Fruit fly (Drosophila melanogaster): ENCODE measurements around the gene eIF3g1.

Gene eIF3g1

dm6 chrX:2647472-2647883 lies 37.3 kb upstream of the eIF3g1 start (continued):
- peak in 1 of 3 experiments; percentile 26 for TF ChIP-seq lola (GFP tag; optimal IDR thresholded peaks at IDR 0.05)
- peak; percentile 54 for TF ChIP-seq ATbp (GFP tag; optimal IDR thresholded peaks at IDR 0.05)
- TF ChIP-seq jing (GFP tag; optimal IDR thresholded peaks at IDR 0.05) = peak; percentile 25
- TF ChIP-seq CG11085 (GFP tag; IDR thresholded peaks at IDR 0.05) = no peak
- TF ChIP-seq psq (GFP tag; optimal IDR thresholded peaks at IDR 0.05) = no peak
- peak; percentile 34 for TF ChIP-seq CG10274 (GFP tag; optimal IDR thresholded peaks at IDR 0.05)
- peak; percentile 58 for TF ChIP-seq CG12391 (tag; optimal IDR thresholded peaks at IDR 0.05)
- TF ChIP-seq TFAM (GFP tag; optimal IDR thresholded peaks at IDR 0.05) = no peak
- no peak for TF ChIP-seq bigmax (GFP tag; optimal IDR thresholded peaks at IDR 0.05)
- no peak for TF ChIP-seq Nf-YA (GFP tag; IDR thresholded peaks at IDR 0.05)
- TF ChIP-seq odd (GFP tag; optimal IDR thresholded peaks at IDR 0.05) = peak; percentile 40
- TF ChIP-seq CG11398 (GFP tag; optimal IDR thresholded peaks at IDR 0.05) = peak; percentile 7
- no peak for TF ChIP-seq CG9797 (GFP tag; optimal IDR thresholded peaks at IDR 0.05)
- TF ChIP-seq dimm (GFP tag; IDR thresholded peaks at IDR 0.05) = 0 out of 2 replicates have a peak, but pooled peaks have one; percentile 17
- TF ChIP-seq z (GFP tag; IDR thresholded peaks at IDR 0.05) = no peak
- TF ChIP-seq ato (GFP tag; IDR thresholded peaks at IDR 0.05; ENCODE audit: partially characterized antibody) = no peak
- TF ChIP-seq Dip2 (GFP tag; IDR thresholded peaks at IDR 0.05) = no peak
- TF ChIP-seq al (GFP tag; IDR thresholded peaks at IDR 0.05) = 0 out of 2 replicates have a peak, but pooled peaks have one; percentile 11
- no peak for TF ChIP-seq gce (GFP tag; IDR thresholded peaks at IDR 0.05)
- TF ChIP-seq CG10147 (GFP tag; optimal IDR thresholded peaks at IDR 0.05) = peak; percentile 56
- peak; percentile 18 for TF ChIP-seq sqz (GFP tag; optimal IDR thresholded peaks at IDR 0.05)
- TF ChIP-seq ash1 (GFP tag; optimal IDR thresholded peaks at IDR 0.05) = no peak
- TF ChIP-seq repo (GFP tag; optimal IDR thresholded peaks at IDR 0.05) = peak; percentile 48
- peak; percentile 54; the same call in 1 of the 2 replicates for TF ChIP-seq sisA (GFP tag; IDR thresholded peaks at IDR 0.05)
- TF ChIP-seq twi (tag; optimal IDR thresholded peaks at IDR 0.05) = no peak
- TF ChIP-seq Fer3 (tag; optimal IDR thresholded peaks at IDR 0.05) = peak; percentile 65
- peak; percentile 77 for TF ChIP-seq CG15269 (tag; optimal IDR thresholded peaks at IDR 0.05)
- no peak for TF ChIP-seq CG33557 (GFP tag; optimal IDR thresholded peaks at IDR 0.05)
- TF ChIP-seq Sin3A (optimal IDR thresholded peaks at IDR 0.05) = no peak
- peak; percentile 42 for TF ChIP-seq slp2 (GFP tag; optimal IDR thresholded peaks at IDR 0.05)
- peak; percentile 8 for TF ChIP-seq mirr (GFP tag; optimal IDR thresholded peaks at IDR 0.05)
- no peak for TF ChIP-seq nau (GFP tag; optimal IDR thresholded peaks at IDR 0.05)
- TF ChIP-seq nmo (GFP tag; optimal IDR thresholded peaks at IDR 0.05) = peak; percentile 63
- peak; percentile 92 for TF ChIP-seq Ets65A (GFP tag)
- peak; percentile 76 for TF ChIP-seq zf30C (GFP tag; optimal IDR thresholded peaks at IDR 0.05)
- TF ChIP-seq CG11456 (GFP tag; IDR thresholded peaks at IDR 0.05) = 0 out of 3 replicates have a peak, but pooled peaks have one; percentile 13
- no peak for TF ChIP-seq luna (GFP tag; optimal IDR thresholded peaks at IDR 0.05)
- TF ChIP-seq gro (GFP tag; optimal IDR thresholded peaks at IDR 0.05) = peak; percentile 50
- TF ChIP-seq CG17186 (GFP tag; optimal IDR thresholded peaks at IDR 0.05) = no peak
- peak; percentile 89 for TF ChIP-seq Drgx (GFP tag; IDR thresholded peaks at IDR 0.05)
- peak; percentile 65 for TF ChIP-seq CG30403 (GFP tag; optimal IDR thresholded peaks at IDR 0.05)
- TF ChIP-seq Pdp1 (GFP tag; optimal IDR thresholded peaks at IDR 0.05) = peak; percentile 49 to 70
- TF ChIP-seq CG12299 (tag; optimal IDR thresholded peaks at IDR 0.05) = peak; percentile 37
- TF ChIP-seq CG14667 (GFP tag; IDR thresholded peaks at IDR 0.05) = no peak
- TF ChIP-seq CG2129 (GFP tag; IDR thresholded peaks at IDR 0.05; ENCODE audit: partially characterized antibody) = no peak
- TF ChIP-seq Lhr (GFP tag; optimal IDR thresholded peaks at IDR 0.05) = peak; percentile 5
- TF ChIP-seq Oli (tag; optimal IDR thresholded peaks at IDR 0.05) = peak; percentile 73
- no peak for TF ChIP-seq Dref (GFP tag; IDR thresholded peaks at IDR 0.05)
- peak; percentile 39 for TF ChIP-seq HmgZ (tag; optimal IDR thresholded peaks at IDR 0.05)
- peak; percentile 62 for TF ChIP-seq bcd (GFP tag; optimal IDR thresholded peaks at IDR 0.05)
- TF ChIP-seq CG9609 (GFP tag; optimal IDR thresholded peaks at IDR 0.05) = peak; percentile 56
